Fruit fly (Drosophila melanogaster) whole organism, embryonic: ENCODE measurements around the gene Pif1B.

Experiments
- Atf6 ChIP-seq: fragments of 200-800 bp; sonication (Bioruptor generic); IDR thresholded peaks from 2 replicates; pipeline ENCODE4 v1.3.6; 2022; ENCODE audit warnings: missing biosample characterization, missing genetic modification characterization
- CG10543 ChIP-seq: fragments of 200-800 bp; sonication (Bioruptor generic); optimal IDR thresholded peaks from 3 replicates; lab custom pipeline; 2017; ENCODE audit warnings: missing biosample characterization, mild to moderate bottlenecking, missing genetic modification characterization, moderate library complexity
- CG14014 ChIP-seq: fragments of 200-800 bp; sonication (Bioruptor generic); IDR thresholded peaks from 2 replicates; pipeline ENCODE4 v1.3.6; 2022; ENCODE audit warnings: missing biosample characterization, missing genetic modification characterization
- CG14860 ChIP-seq: fragments of 200-800 bp; sonication (Bioruptor generic); IDR thresholded peaks from 3 replicates; pipeline ENCODE4 v1.3.6; 2022; ENCODE audit warnings: missing biosample characterization, missing genetic modification characterization; ENCODE audit not compliant: partially characterized antibody
- CG15479 ChIP-seq: fragments of 200-800 bp; sonication (Bioruptor generic); optimal IDR thresholded peaks from 3 replicates; lab custom pipeline; 2019; ENCODE audit warnings: missing biosample characterization, mild to moderate bottlenecking, missing genetic modification characterization, moderate library complexity
- CG18599 ChIP-seq: fragments of 200-800 bp; sonication (Bioruptor generic); optimal IDR thresholded peaks from 3 replicates; lab custom pipeline; 2017; ENCODE audit warnings: missing biosample characterization, missing genetic modification characterization, mild to moderate bottlenecking, moderate library complexity, missing genetic modification reagents
- CG2120 ChIP-seq: fragments of 200-800 bp; sonication (Bioruptor generic); optimal IDR thresholded peaks from 3 replicates; lab custom pipeline; 2016; ENCODE audit warnings: missing biosample characterization, missing genetic modification characterization
- CG31224 ChIP-seq: fragments of 200-800 bp; sonication (Bioruptor generic); IDR thresholded peaks from 2 replicates; pipeline ENCODE4 v1.3.6; 2022; ENCODE audit warnings: missing biosample characterization, missing genetic modification characterization
- CG3163 ChIP-seq: fragments of 200-800 bp; sonication (Bioruptor generic); optimal IDR thresholded peaks from 3 replicates; lab custom pipeline; 2016; ENCODE audit warnings: missing biosample characterization, missing genetic modification characterization
- CG5180 ChIP-seq: fragments of 200-800 bp; sonication (Bioruptor generic); optimal IDR thresholded peaks from 3 replicates; lab custom pipeline; 2017; ENCODE audit warnings: missing biosample characterization, missing genetic modification characterization, mild to moderate bottlenecking, moderate library complexity, missing genetic modification reagents
- CG6765 ChIP-seq: fragments of 200-800 bp; sonication (Bioruptor generic); optimal IDR thresholded peaks from 3 replicates; lab custom pipeline; 2017; ENCODE audit warnings: missing biosample characterization, mild to moderate bottlenecking, missing genetic modification characterization
- CG7556 ChIP-seq: fragments of 200-800 bp; sonication (Bioruptor generic); optimal IDR thresholded peaks from 2 replicates; lab custom pipeline; 2017; ENCODE audit warnings: missing biosample characterization, mild to moderate bottlenecking, missing genetic modification characterization
- CG9437 ChIP-seq: fragments of 200-800 bp; sonication (Bioruptor generic); optimal IDR thresholded peaks from 2 replicates; lab custom pipeline; 2018; ENCODE audit warnings: missing biosample characterization, mild to moderate bottlenecking, missing genetic modification characterization
- CG9727 ChIP-seq: fragments of 200-800 bp; sonication (Bioruptor generic); optimal IDR thresholded peaks from 3 replicates; lab custom pipeline; 2017; ENCODE audit warnings: missing biosample characterization, mild to moderate bottlenecking, missing genetic modification characterization
- CG9932 ChIP-seq: fragments of 200-800 bp; sonication (Bioruptor generic); IDR thresholded peaks from 2 replicates; pipeline ENCODE4 v1.3.6; 2022; ENCODE audit warnings: missing biosample characterization, missing genetic modification characterization
- Dbx ChIP-seq: fragments of 200-800 bp; sonication (Bioruptor generic); IDR thresholded peaks from 3 replicates; pipeline ENCODE4 v1.3.6; 2022; ENCODE audit warnings: missing biosample characterization, missing genetic modification characterization
- Drgx ChIP-seq: fragments of 200-800 bp; sonication (Bioruptor generic); IDR thresholded peaks from 2 replicates; pipeline ENCODE4 v1.3.6; 2022; ENCODE audit warnings: missing biosample characterization, missing genetic modification characterization
- Fer3 ChIP-seq: fragments of 200-800 bp; sonication (Bioruptor generic); optimal IDR thresholded peaks from 2 replicates; lab custom pipeline; 2018; ENCODE audit warnings: missing biosample characterization, mild to moderate bottlenecking, missing genetic modification characterization, moderate library complexity
- HHEX ChIP-seq: fragments of 200-800 bp; sonication (Bioruptor generic); optimal IDR thresholded peaks from 3 replicates; lab custom pipeline; 2017; ENCODE audit warnings: missing biosample characterization, mild to moderate bottlenecking, missing genetic modification characterization, missing genetic modification reagents
- Hey ChIP-seq: fragments of 200-800 bp; sonication (Bioruptor generic); optimal IDR thresholded peaks from 3 replicates; lab custom pipeline; 2018; ENCODE audit warnings: missing biosample characterization, mild to moderate bottlenecking, missing genetic modification characterization
- Hmr ChIP-seq: fragments of 200-800 bp; sonication (Bioruptor generic); optimal IDR thresholded peaks from 3 replicates; lab custom pipeline; 2017; ENCODE audit warnings: mild to moderate bottlenecking, missing biosample characterization, missing genetic modification reagents, missing genetic modification characterization
- Med ChIP-seq: fragments of 200-800 bp; sonication (Bioruptor generic); peaks from one replicate; lab custom pipeline; 2016; ENCODE audit warnings: missing biosample characterization, missing genetic modification characterization, mild to moderate bottlenecking, inconsistent platforms, moderate library complexity
- Pdp1 ChIP-seq, 2 experiments: fragments of 200-800 bp; sonication (Bioruptor generic); optimal IDR thresholded peaks; 3 replicates each; lab custom pipeline; 2016; ENCODE audit warnings: missing biosample characterization in 2 of 2, missing genetic modification characterization in 2 of 2, mild to moderate bottlenecking in 1 of 2, moderate library complexity in 1 of 2
- Rfx ChIP-seq: fragments of 200-800 bp; sonication (Bioruptor generic); IDR thresholded peaks from 2 replicates; pipeline ENCODE4 v1.3.6; 2022; ENCODE audit warnings: missing biosample characterization, missing genetic modification characterization
- Sin3A ChIP-seq: fragments of >200 bp; optimal IDR thresholded peaks from 2 replicates; lab custom pipeline; 2018
- Usf ChIP-seq: fragments of 200-800 bp; sonication (Bioruptor generic); optimal IDR thresholded peaks from 2 replicates; lab custom pipeline; 2017; ENCODE audit warnings: missing genotype, missing biosample characterization, missing genetic modification characterization
- bcd ChIP-seq: fragments of 200-800 bp; sonication (Bioruptor generic); optimal IDR thresholded peaks from 2 replicates; lab custom pipeline; 2017; ENCODE audit warnings: missing biosample characterization, mild to moderate bottlenecking, missing genetic modification characterization
- cg ChIP-seq: fragments of 200-800 bp; sonication (Bioruptor generic); optimal IDR thresholded peaks from 3 replicates; lab custom pipeline; 2019; ENCODE audit warnings: missing biosample characterization, mild to moderate bottlenecking, missing genetic modification characterization, moderate library complexity
- chif ChIP-seq, 2 experiments: fragments of 200-800 bp; sonication (Bioruptor generic); optimal IDR thresholded peaks; 3 replicates each; lab custom pipeline; 2016; ENCODE audit warnings: missing biosample characterization in 2 of 2, missing genetic modification characterization in 2 of 2
- chinmo ChIP-seq: fragments of 200-800 bp; sonication (Bioruptor generic); IDR thresholded peaks from 4 replicates; pipeline ENCODE4 v1.3.6; 2022; ENCODE audit warnings: missing biosample characterization, missing genetic modification characterization; ENCODE audit not compliant: partially characterized antibody
- corto ChIP-seq: fragments of 200-800 bp; sonication (Bioruptor generic); optimal IDR thresholded peaks from 2 replicates; lab custom pipeline; 2016; ENCODE audit warnings: missing biosample characterization, mild to moderate bottlenecking, missing genetic modification characterization, moderate library complexity
- gsb ChIP-seq: fragments of 200-800 bp; sonication (Bioruptor generic); IDR thresholded peaks from 2 replicates; pipeline ENCODE4 v1.3.6; 2022; ENCODE audit warnings: missing biosample characterization, missing genetic modification characterization
- lbe ChIP-seq: fragments of 200-800 bp; sonication (Bioruptor generic); optimal IDR thresholded peaks from 2 replicates; lab custom pipeline; 2016; ENCODE audit warnings: missing biosample characterization, mild to moderate bottlenecking, missing genetic modification characterization
- lilli ChIP-seq: fragments of 200-800 bp; sonication (Bioruptor generic); optimal IDR thresholded peaks from 3 replicates; lab custom pipeline; 2016; ENCODE audit warnings: missing biosample characterization, missing genetic modification characterization
- mld ChIP-seq: fragments of 200-800 bp; sonication (Bioruptor generic); IDR thresholded peaks from 3 replicates; pipeline ENCODE4 v1.3.6; 2022; ENCODE audit warnings: missing biosample characterization, missing genetic modification characterization; ENCODE audit not compliant: partially characterized antibody
- nerfin-1 ChIP-seq: fragments of 200-800 bp; sonication (Bioruptor generic); optimal IDR thresholded peaks from 3 replicates; lab custom pipeline; 2019; ENCODE audit warnings: missing biosample characterization, mild to moderate bottlenecking, missing genetic modification characterization, moderate library complexity
- nmo ChIP-seq: fragments of 200-800 bp; sonication (Bioruptor generic); optimal IDR thresholded peaks from 2 replicates; lab custom pipeline; 2018; ENCODE audit warnings: missing biosample characterization, mild to moderate bottlenecking, missing genetic modification characterization, moderate library complexity
- nom ChIP-seq: fragments of 200-800 bp; sonication (Bioruptor generic); optimal IDR thresholded peaks from 2 replicates; lab custom pipeline; 2017; ENCODE audit warnings: missing biosample characterization, missing genetic modification characterization, mild to moderate bottlenecking, moderate library complexity, missing genetic modification reagents
- onecut ChIP-seq: fragments of 200-800 bp; sonication (Bioruptor generic); IDR thresholded peaks from 2 replicates; pipeline ENCODE4 v1.3.6; 2022; ENCODE audit warnings: missing biosample characterization, missing genetic modification characterization
- otp ChIP-seq: fragments of 200-800 bp; sonication (Bioruptor generic); IDR thresholded peaks from 3 replicates; pipeline ENCODE4, ENCODE4 v1.3.6; 2022; ENCODE audit warnings: missing biosample characterization, missing genetic modification characterization
- rib ChIP-seq: fragments of 200-800 bp; sonication (Bioruptor generic); IDR thresholded peaks from 2 replicates; pipeline ENCODE4 v1.3.6; 2022; ENCODE audit warnings: missing biosample characterization, missing genetic modification characterization
- salm ChIP-seq: fragments of 200-800 bp; sonication (Bioruptor generic); optimal IDR thresholded peaks from 2 replicates; lab custom pipeline; 2018; ENCODE audit warnings: missing biosample characterization, mild to moderate bottlenecking, missing genetic modification characterization
- schlank ChIP-seq: fragments of 200-800 bp; sonication (Bioruptor generic); optimal IDR thresholded peaks from 2 replicates; lab custom pipeline; 2018; ENCODE audit warnings: missing biosample characterization, mild to moderate bottlenecking, missing genetic modification characterization
- so ChIP-seq: fragments of 200-800 bp; sonication (Bioruptor generic); IDR thresholded peaks from 3 replicates; pipeline ENCODE4 v1.3.6; 2022; ENCODE audit warnings: missing biosample characterization, missing genetic modification characterization
- stc ChIP-seq: fragments of 200-800 bp; sonication (Bioruptor generic); IDR thresholded peaks from 2 replicates; pipeline ENCODE4 v1.3.6; 2022; ENCODE audit warnings: missing biosample characterization, missing genetic modification characterization
- unpg ChIP-seq: fragments of 200-800 bp; sonication (Bioruptor generic); optimal IDR thresholded peaks from 3 replicates; lab custom pipeline; 2018; ENCODE audit warnings: missing biosample characterization, mild to moderate bottlenecking, missing genetic modification characterization, moderate library complexity
- yki ChIP-seq: fragments of >200 bp; optimal IDR thresholded peaks from 3 replicates; lab custom pipeline; 2018

Pif1B gene

DNA sequence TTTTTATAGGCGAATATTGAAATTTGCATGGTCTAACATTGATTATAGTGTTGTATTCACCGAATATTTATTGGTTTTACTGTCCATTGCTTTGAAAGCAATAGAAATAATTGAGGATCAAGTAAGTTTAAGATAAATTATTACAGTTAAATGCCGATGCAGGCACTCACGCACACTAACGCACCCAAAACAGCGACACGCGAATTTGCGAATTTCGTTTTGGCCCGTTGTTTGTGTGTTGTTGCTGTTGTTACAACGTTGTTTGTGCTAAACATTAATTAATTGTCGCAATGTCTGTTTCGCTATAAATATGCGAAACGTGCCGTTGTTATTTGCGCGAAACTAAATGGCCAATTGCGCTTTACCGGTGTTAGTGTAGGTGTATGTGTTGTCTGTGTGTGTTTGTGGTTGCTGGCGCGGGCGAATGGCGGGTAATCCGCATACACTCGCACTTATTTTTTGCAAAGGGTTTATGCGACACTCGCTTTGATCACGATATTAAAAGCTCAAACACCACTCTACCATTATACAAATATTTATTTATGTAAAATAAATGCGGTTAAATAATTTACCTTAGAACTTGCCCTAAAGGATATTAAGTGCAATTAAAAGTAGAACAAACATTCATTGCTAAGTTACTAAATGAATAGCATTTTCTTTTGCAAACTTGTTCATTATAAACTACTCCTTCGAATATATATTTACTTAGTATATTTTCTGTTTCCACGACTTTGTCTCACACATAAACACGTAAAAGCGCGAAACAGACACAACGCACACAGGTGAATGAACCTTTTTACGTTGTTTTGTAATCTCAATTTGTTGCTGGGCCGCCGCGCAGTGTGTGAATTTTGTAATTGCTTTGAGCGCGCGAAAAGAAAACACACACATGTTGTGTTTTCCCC, 52.9 kb downstream of the Pif1B start:
- 0 out of 2 replicates have a peak, but pooled peaks have one; percentile 14 for TF ChIP-seq Atf6 (GFP tag; lab: Robert Waterston, UW)
- no peak for TF ChIP-seq yki (lab: Kevin White, UChicago)
- TF ChIP-seq lilli (GFP tag; lab: Kevin White, UChicago) = peak; percentile 14
- no peak for TF ChIP-seq gsb (GFP tag; lab: Robert Waterston, UW)
- TF ChIP-seq lbe = peak; percentile 28
- TF ChIP-seq bcd (GFP tag; lab: Kevin White, UChicago) = peak; percentile 11
- TF ChIP-seq CG31224 = 0 out of 2 replicates have a peak, but pooled peaks have one; percentile 23
- peak; percentile 64 for TF ChIP-seq Med (GFP tag; lab: Kevin White, UChicago)
- no peak for TF ChIP-seq nom (GFP tag; lab: Kevin White, UChicago)
- TF ChIP-seq corto = peak; percentile 69
- peak; percentile 16 for TF ChIP-seq CG6765 (GFP tag; lab: Kevin White, UChicago)
- TF ChIP-seq Fer3 (tag; lab: Kevin White, UChicago) = peak; percentile 21
- TF ChIP-seq cg (GFP tag; lab: Kevin White, UChicago) = peak; percentile 81
- peak; percentile 53 for TF ChIP-seq CG18599
- TF ChIP-seq chif (GFP tag; optimal IDR thresholded peaks at IDR 0.05; lab: Kevin White, UChicago) = no peak
- TF ChIP-seq so (GFP tag; lab: Robert Waterston, UW) = 0 out of 3 replicates have a peak, but pooled peaks have one; percentile 37
- TF ChIP-seq onecut = no peak
- TF ChIP-seq CG9932 (GFP tag; lab: Robert Waterston, UW) = no peak
- TF ChIP-seq salm (tag; lab: Kevin White, UChicago) = no peak
- TF ChIP-seq Dbx = 0 out of 3 replicates have a peak, but pooled peaks have one; percentile 34
- TF ChIP-seq CG2120 (GFP tag; lab: Kevin White, UChicago) = peak; percentile 3
- peak; percentile 2 for TF ChIP-seq CG10543 (GFP tag; lab: Kevin White, UChicago)
- TF ChIP-seq CG9727 (GFP tag; lab: Kevin White, UChicago) = peak; percentile 33
- peak; percentile 10 for TF ChIP-seq CG7556 (GFP tag; lab: Kevin White, UChicago)
- peak; percentile 1 for TF ChIP-seq Usf (GFP tag; lab: Kevin White, UChicago)
- TF ChIP-seq Hmr (GFP tag; lab: Kevin White, UChicago) = peak; percentile 42
- TF ChIP-seq mld (GFP tag; lab: Robert Waterston, UW) = 0 out of 3 replicates have a peak, but pooled peaks have one; percentile 1
- TF ChIP-seq unpg (GFP tag; lab: Kevin White, UChicago) = no peak
- no peak for TF ChIP-seq CG3163 (GFP tag; lab: Kevin White, UChicago)
- TF ChIP-seq CG9437 (GFP tag; lab: Kevin White, UChicago) = peak; percentile 92
- TF ChIP-seq stc (GFP tag; lab: Robert Waterston, UW) = 0 out of 2 replicates have a peak, but pooled peaks have one; percentile 28
- no peak for TF ChIP-seq Hey (tag; lab: Kevin White, UChicago)
- TF ChIP-seq Sin3A = peak; percentile 9
- peak; percentile 53 for TF ChIP-seq CG15479
- TF ChIP-seq schlank = no peak
- 0 out of 2 replicates have a peak, but pooled peaks have one; percentile 10 for TF ChIP-seq CG14014 (GFP tag; lab: Robert Waterston, UW)
- peak; percentile 1 for TF ChIP-seq HHEX (GFP tag; lab: Kevin White, UChicago)
- peak; percentile 97 for TF ChIP-seq nerfin-1 (tag; lab: Kevin White, UChicago)
- TF ChIP-seq Pdp1 (GFP tag; optimal IDR thresholded peaks at IDR 0.05; lab: Kevin White, UChicago) = no peak
- no peak for TF ChIP-seq chinmo
- peak; percentile 10 for TF ChIP-seq nmo
- peak; percentile 38; the same call in 1 of the 2 replicates for TF ChIP-seq rib (GFP tag; lab: Robert Waterston, UW)
- TF ChIP-seq CG14860 = 0 out of 3 replicates have a peak, but pooled peaks have one; percentile 2
- no peak for TF ChIP-seq CG5180 (GFP tag; lab: Kevin White, UChicago)
- TF ChIP-seq otp (GFP tag; lab: Robert Waterston, UW) = no peak
- TF ChIP-seq Rfx (GFP tag; lab: Robert Waterston, UW) = 0 out of 2 replicates have a peak, but pooled peaks have one; percentile 6
- peak; percentile 72; the same call in 1 of the 2 replicates for TF ChIP-seq Drgx
